Worm (Caenorhabditis elegans) whole organism, L4 larva: Measurements from ENCODE around the gene adal-1.

ENCODE experiments used
- R02D3.7 ChIP-seq: fragments of 150-350 bp; sonication (generic microtip); optimal IDR thresholded peaks from 3 replicates; lab custom pipeline; 2014; ENCODE audit warnings: missing biosample characterization, missing genetic modification characterization
- Y48G9A.11 ChIP-seq: fragments of 200-800 bp; sonication (Bioruptor generic); IDR thresholded peaks from 2 replicates; pipeline ENCODE4 v1.3.6; 2022; ENCODE audit warnings: missing genetic modification reagents, missing genetic modification characterization, missing compliant biosample characterization
- ceh-28 ChIP-seq: fragments of 150-350 bp; optimal IDR thresholded peaks from 2 replicates; lab custom pipeline; 2014; ENCODE audit warnings: missing biosample characterization, missing genetic modification reagents, missing genetic modification characterization
- hmg-1.1 ChIP-seq: fragments of 200-800 bp; sonication (Bioruptor generic); IDR thresholded peaks from 2 replicates; pipeline ENCODE4 v1.3.6; 2022; ENCODE audit warnings: missing genetic modification reagents, missing genetic modification characterization, missing compliant biosample characterization
- lin-29 ChIP-seq: fragments of 200-800 bp; sonication (Bioruptor generic); IDR thresholded peaks from 2 replicates; pipeline ENCODE4 v1.3.6; 2022; ENCODE audit warnings: missing genetic modification reagents, missing genetic modification characterization, missing compliant biosample characterization
- lsy-2 ChIP-seq, 2 experiments: fragments of 150-350 bp in 1 of 2; sonication (generic microtip) in 1 of 2; optimal IDR thresholded peaks; 2 replicates each; lab custom pipeline; 2014 to 2017; ENCODE audit warnings: missing biosample characterization in 2 of 2, missing genetic modification characterization in 2 of 2
- nhr-10 ChIP-seq: fragments of 150-350 bp; optimal IDR thresholded peaks from 2 replicates; lab custom pipeline; 2014; ENCODE audit warnings: missing biosample characterization, missing genetic modification characterization
- nhr-77 ChIP-seq: fragments of 150-350 bp; optimal IDR thresholded peaks from 2 replicates; lab custom pipeline; 2014; ENCODE audit warnings: missing biosample characterization, missing genetic modification characterization
- pha-4 ChIP-seq, 2 experiments: fragments of 150-350 bp in 1 of 2; fragments of 200-800 bp in 1 of 2; sonication (Bioruptor generic) in 1 of 2; IDR thresholded peaks in 1 of 2; optimal IDR thresholded peaks in 1 of 2; 2 replicates each; pipeline versions ENCODE4 v1.3.6 to Lab custom; 2014 to 2022; ENCODE audit warnings: missing genetic modification characterization in 2 of 2, missing genetic modification reagents in 2 of 2, missing biosample characterization in 1 of 2, missing compliant biosample characterization in 1 of 2

DNA sequence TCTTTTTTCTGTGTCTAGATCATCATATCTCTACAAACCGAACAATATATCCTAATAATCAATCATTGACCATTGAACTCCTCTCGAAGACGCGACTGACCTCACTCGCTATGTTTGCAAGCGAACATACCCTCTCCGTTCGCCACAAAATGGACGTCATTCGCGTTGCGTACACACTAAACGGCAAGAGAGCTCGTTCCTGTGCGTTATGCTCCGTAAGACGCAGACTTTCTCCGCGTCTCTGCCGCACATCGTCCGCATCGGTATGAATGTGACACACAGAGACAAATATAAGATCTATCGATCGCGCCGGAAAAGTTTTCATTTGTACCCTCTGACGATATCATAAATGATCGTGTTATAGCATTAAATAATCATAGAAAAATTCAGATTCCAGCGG is 32.6 kb upstream of the adal-1 start:
- TF ChIP-seq hmg-1.1 (no peak), nhr-77 (no peak), nhr-10 (tag; lab: Kevin White, UChicago) (no peak), R02D3.7 (tag; lab: Kevin White, UChicago) (no peak), lin-29 (no peak), ceh-28 (tag; lab: Kevin White, UChicago) (no peak), pha-4 (GFP tag; IDR thresholded peaks at IDR 0.05; lab: Robert Waterston, UW) (no peak), pha-4 (tag; optimal IDR thresholded peaks at IDR 0.05; lab: Kevin White, UChicago) (no peak), lsy-2 (tag; optimal IDR thresholded peaks at IDR 0.05; lab: Kevin White, UChicago) (no peak), Y48G9A.11 (no peak)
